Worm (Caenorhabditis elegans): ENCODE measurements around the gene ced-5.

DNA sequence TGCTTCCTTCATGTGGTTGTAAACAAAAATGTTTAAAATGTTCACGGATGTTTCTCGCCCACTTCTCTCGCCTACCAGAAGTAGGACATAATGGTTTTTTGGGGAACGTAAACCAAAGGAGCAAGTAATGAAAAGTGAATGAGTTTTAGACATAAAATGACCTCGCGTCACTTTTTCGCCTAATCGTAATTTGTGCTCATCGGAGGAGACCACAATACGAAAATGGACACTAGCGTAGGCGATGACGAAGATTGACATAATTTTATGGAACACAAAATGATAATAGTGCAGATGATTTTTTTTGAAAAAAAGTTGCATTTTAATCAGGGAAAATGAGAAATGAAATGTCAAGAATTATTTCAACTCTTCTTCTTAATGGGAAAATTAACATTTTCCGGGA is 15.2 kb upstream of the ced-5 start:
- TF ChIP-seq ama-1 (optimal IDR thresholded peaks at IDR 0.05): no peak
- no peak for TF ChIP-seq elt-1 (tag; optimal IDR thresholded peaks at IDR 0.05)
- TF ChIP-seq mml-1 (tag; optimal IDR thresholded peaks at IDR 0.05): no peak
- TF ChIP-seq nhr-25 (tag; optimal IDR thresholded peaks at IDR 0.05): no peak
- no peak for TF ChIP-seq ztf-11 (tag; optimal IDR thresholded peaks at IDR 0.05)
- TF ChIP-seq nhr-237 (tag; optimal IDR thresholded peaks at IDR 0.05): no peak
- no peak for TF ChIP-seq lin-15B (tag; optimal IDR thresholded peaks at IDR 0.05)
- TF ChIP-seq sea-2 (GFP tag; optimal IDR thresholded peaks at IDR 0.05): no peak
- no peak for TF ChIP-seq pha-4 (tag; optimal IDR thresholded peaks at IDR 0.05)
- no peak for TF ChIP-seq ztf-4 (tag; optimal IDR thresholded peaks at IDR 0.05)
- TF ChIP-seq nhr-77 (tag; optimal IDR thresholded peaks at IDR 0.05): no peak
- TF ChIP-seq elt-3 (tag; optimal IDR thresholded peaks at IDR 0.05): no peak
- no peak for TF ChIP-seq nfya-1 (tag; optimal IDR thresholded peaks at IDR 0.05; ENCODE audit: insufficient read depth)
- TF ChIP-seq nhr-12 (tag; optimal IDR thresholded peaks at IDR 0.05): no peak
